Fruit fly (Drosophila melanogaster) whole organism, prepupa: ENCODE data around the gene Ten-m.

ENCODE experiments used
- CG10631 ChIP-seq: fragments of 200-800 bp; sonication (Bioruptor generic); optimal IDR thresholded peaks from 2 replicates; lab custom pipeline; 2016; ENCODE audit warnings: missing biosample characterization, missing genetic modification characterization
- CG10669 ChIP-seq: fragments of 200-800 bp; sonication (Bioruptor generic); optimal IDR thresholded peaks from 3 replicates; lab custom pipeline; 2018; ENCODE audit warnings: missing biosample characterization, mild to moderate bottlenecking, missing genetic modification characterization, moderate library complexity
- CG11762 ChIP-seq: fragments of 200-800 bp; sonication (Bioruptor generic); optimal IDR thresholded peaks from 3 replicates; lab custom pipeline; 2016; ENCODE audit warnings: missing biosample characterization, missing genetic modification characterization; ENCODE audit not compliant: insufficient read depth
- CG11902 ChIP-seq: fragments of 200-800 bp; sonication (Bioruptor generic); optimal IDR thresholded peaks from 3 replicates; lab custom pipeline; 2016; ENCODE audit warnings: missing biosample characterization, missing genetic modification characterization
- CG1621 ChIP-seq: fragments of 200-800 bp; sonication (Bioruptor generic); optimal IDR thresholded peaks from 3 replicates; lab custom pipeline; 2018; ENCODE audit warnings: missing biosample characterization, mild to moderate bottlenecking, missing genetic modification characterization
- CG16779 ChIP-seq: fragments of 200-800 bp; sonication (Bioruptor generic); optimal IDR thresholded peaks from 3 replicates; lab custom pipeline; 2017; ENCODE audit warnings: missing biosample characterization, mild to moderate bottlenecking, missing genetic modification characterization
- CG3032 ChIP-seq: fragments of 200-800 bp; optimal IDR thresholded peaks from 2 replicates; lab custom pipeline; 2019; ENCODE audit warnings: missing biosample characterization, mild to moderate bottlenecking, missing genetic modification characterization, moderate library complexity
- CG31627 ChIP-seq: fragments of 200-800 bp; sonication (Bioruptor generic); optimal IDR thresholded peaks from 3 replicates; lab custom pipeline; 2016; ENCODE audit warnings: missing biosample characterization, missing genetic modification characterization
- CG32006 ChIP-seq: fragments of 200-800 bp; sonication (Bioruptor generic); optimal IDR thresholded peaks from 3 replicates; lab custom pipeline; 2017; ENCODE audit warnings: missing biosample characterization, mild to moderate bottlenecking, missing genetic modification characterization
- CG34406 ChIP-seq: fragments of 200-800 bp; sonication (Bioruptor generic); optimal IDR thresholded peaks from 3 replicates; lab custom pipeline; 2016; ENCODE audit warnings: missing biosample characterization, missing genetic modification characterization
- CG3919 ChIP-seq: fragments of 200-800 bp; sonication (Bioruptor generic); optimal IDR thresholded peaks from 3 replicates; lab custom pipeline; 2016; ENCODE audit warnings: missing biosample characterization, missing genetic modification characterization
- CG4318 ChIP-seq: fragments of 200-800 bp; sonication (Bioruptor generic); optimal IDR thresholded peaks from 3 replicates; lab custom pipeline; 2017; ENCODE audit warnings: missing biosample characterization, mild to moderate bottlenecking, missing genetic modification characterization
- CG6163 ChIP-seq: fragments of 200-800 bp; sonication (Bioruptor generic); IDR thresholded peaks from 3 replicates; pipeline ENCODE4 v1.3.6; 2022; ENCODE audit warnings: missing biosample characterization, missing genetic modification characterization
- CG6792 ChIP-seq: fragments of 200-800 bp; sonication (Bioruptor generic); optimal IDR thresholded peaks from 3 replicates; lab custom pipeline; 2016; ENCODE audit warnings: missing biosample characterization, missing genetic modification characterization
- CG6854 ChIP-seq: fragments of 200-800 bp; sonication (Bioruptor generic); optimal IDR thresholded peaks from 2 replicates; lab custom pipeline; 2017; ENCODE audit warnings: missing biosample characterization, mild to moderate bottlenecking, missing genetic modification characterization
- CG7368 ChIP-seq: fragments of 200-800 bp; sonication (Bioruptor generic); optimal IDR thresholded peaks from 3 replicates; lab custom pipeline; 2016; ENCODE audit warnings: missing biosample characterization, missing genetic modification characterization
- CG8319 ChIP-seq: fragments of 200-800 bp; sonication (Bioruptor generic); optimal IDR thresholded peaks from 3 replicates; lab custom pipeline; 2016; ENCODE audit warnings: missing biosample characterization, missing genetic modification characterization
- CG9139 ChIP-seq: fragments of 200-800 bp; sonication (Bioruptor generic); optimal IDR thresholded peaks from 3 replicates; lab custom pipeline; 2017; ENCODE audit warnings: missing biosample characterization, mild to moderate bottlenecking, missing genetic modification characterization
- Eip75B ChIP-seq: fragments of 200-800 bp; sonication (Bioruptor generic); optimal IDR thresholded peaks from 3 replicates; lab custom pipeline; 2016; ENCODE audit warnings: missing biosample characterization, missing genetic modification characterization
- Eip78C ChIP-seq: fragments of 200-800 bp; sonication (Bioruptor generic); peaks from one replicate; lab custom pipeline; 2016; ENCODE audit warnings: missing biosample characterization, missing genetic modification characterization
- Ets96B ChIP-seq: fragments of 200-800 bp; optimal IDR thresholded peaks from 2 replicates; lab custom pipeline; 2019; ENCODE audit warnings: missing biosample characterization, mild to moderate bottlenecking, missing genetic modification characterization, moderate library complexity
- Hr39 ChIP-seq: fragments of 200-800 bp; sonication (Bioruptor generic); optimal IDR thresholded peaks from 2 replicates; lab custom pipeline; 2016; ENCODE audit warnings: missing biosample characterization, missing genetic modification characterization
- Hr4 ChIP-seq: fragments of 200-800 bp; sonication (Bioruptor generic); optimal IDR thresholded peaks from 3 replicates; lab custom pipeline; 2016; ENCODE audit warnings: missing biosample characterization, missing genetic modification characterization
- Lpt ChIP-seq: fragments of 200-800 bp; sonication (Bioruptor generic); optimal IDR thresholded peaks from 3 replicates; lab custom pipeline; 2016; ENCODE audit warnings: missing biosample characterization, missing genetic modification characterization
- Met ChIP-seq: fragments of 200-800 bp; sonication (Bioruptor generic); optimal IDR thresholded peaks from 3 replicates; lab custom pipeline; 2016; ENCODE audit warnings: missing biosample characterization, missing genetic modification characterization
- Sox102F ChIP-seq: fragments of 200-800 bp; sonication (Bioruptor generic); optimal IDR thresholded peaks from 2 replicates; lab custom pipeline; 2016; ENCODE audit warnings: missing biosample characterization, mild to moderate bottlenecking, missing genetic modification characterization
- Sox14 ChIP-seq: fragments of 200-800 bp; sonication (Bioruptor generic); optimal IDR thresholded peaks from 3 replicates; lab custom pipeline; 2016; ENCODE audit warnings: missing biosample characterization, missing genetic modification characterization
- Sox15 ChIP-seq: fragments of 200-800 bp; sonication (Bioruptor generic); optimal IDR thresholded peaks from 3 replicates; lab custom pipeline; 2016; ENCODE audit warnings: missing biosample characterization, missing genetic modification characterization
- achi ChIP-seq: fragments of 200-800 bp; sonication (Bioruptor generic); optimal IDR thresholded peaks from 3 replicates; lab custom pipeline; 2016; ENCODE audit warnings: missing biosample characterization, missing genetic modification characterization
- acj6 ChIP-seq: fragments of 200-800 bp; sonication (Bioruptor generic); optimal IDR thresholded peaks from 3 replicates; lab custom pipeline; 2016; ENCODE audit warnings: missing biosample characterization, missing genetic modification characterization
- cyc ChIP-seq: fragments of 200-800 bp; sonication (Bioruptor generic); optimal IDR thresholded peaks from 3 replicates; lab custom pipeline; 2016; ENCODE audit warnings: missing biosample characterization, missing genetic modification characterization
- dac ChIP-seq: fragments of 200-800 bp; sonication (Bioruptor generic); optimal IDR thresholded peaks from 2 replicates; lab custom pipeline; 2017; ENCODE audit warnings: missing biosample characterization, mild to moderate bottlenecking, missing genetic modification characterization
- eg ChIP-seq: fragments of 200-800 bp; sonication (Bioruptor generic); IDR thresholded peaks from 3 replicates; pipeline ENCODE4 v1.3.6; 2022; ENCODE audit warnings: missing biosample characterization, missing genetic modification characterization
- esn ChIP-seq: fragments of 200-800 bp; sonication (Bioruptor generic); optimal IDR thresholded peaks from 2 replicates; lab custom pipeline; 2016; ENCODE audit warnings: missing biosample characterization, mild to moderate bottlenecking, missing genetic modification characterization, moderate library complexity
- fd59A ChIP-seq: fragments of 200-800 bp; sonication (Bioruptor generic); optimal IDR thresholded peaks from 2 replicates; lab custom pipeline; 2017; ENCODE audit warnings: missing biosample characterization, mild to moderate bottlenecking, missing genetic modification characterization, missing genetic modification reagents
- fd85E ChIP-seq: fragments of 200-800 bp; sonication (Bioruptor generic); optimal IDR thresholded peaks from 3 replicates; lab custom pipeline; 2016; ENCODE audit warnings: missing biosample characterization, missing genetic modification characterization
- fkh ChIP-seq: fragments of 200-800 bp; sonication (Bioruptor generic); optimal IDR thresholded peaks from 3 replicates; lab custom pipeline; 2017; ENCODE audit warnings: missing biosample characterization, mild to moderate bottlenecking, missing genetic modification characterization, moderate library complexity
- lz ChIP-seq: fragments of 200-800 bp; sonication (Bioruptor generic); optimal IDR thresholded peaks from 3 replicates; lab custom pipeline; 2016; ENCODE audit warnings: missing biosample characterization, missing genetic modification characterization
- pdm3 ChIP-seq: fragments of 200-800 bp; sonication (Bioruptor generic); optimal IDR thresholded peaks from 3 replicates; lab custom pipeline; 2016; ENCODE audit warnings: missing biosample characterization, missing genetic modification characterization
- salr ChIP-seq, 2 experiments: fragments of 200-800 bp; sonication (Bioruptor generic); optimal IDR thresholded peaks; 3 replicates each; lab custom pipeline; 2016 to 2018; ENCODE audit warnings: missing biosample characterization in 2 of 2, missing genetic modification characterization in 2 of 2, mild to moderate bottlenecking in 1 of 2
- ss ChIP-seq, 2 experiments: fragments of 200-800 bp; sonication (Bioruptor generic); optimal IDR thresholded peaks; 2 replicates in 1 of 2; 3 replicates in 1 of 2; lab custom pipeline; 2017 to 2018; ENCODE audit warnings: mild to moderate bottlenecking in 2 of 2, missing biosample characterization in 2 of 2, missing genetic modification characterization in 2 of 2, moderate library complexity in 1 of 2
- svp ChIP-seq: fragments of 200-800 bp; sonication (Bioruptor generic); peaks from one replicate; lab custom pipeline; 2016; ENCODE audit warnings: missing biosample characterization, missing genetic modification characterization
- vri ChIP-seq: fragments of 200-800 bp; sonication (Bioruptor generic); optimal IDR thresholded peaks from 3 replicates; lab custom pipeline; 2016; ENCODE audit warnings: missing biosample characterization, mild to moderate bottlenecking, missing genetic modification characterization

The Ten-m gene

dm6 chr3L:22405366-22405765, 2.3 kb downstream of the Ten-m start:
- TF ChIP-seq Hr39 (GFP tag; lab: Kevin White, UChicago) (no peak), CG11762 (GFP tag; lab: Kevin White, UChicago) (no peak), acj6 (no peak), Sox14 (GFP tag; lab: Kevin White, UChicago) (no peak), Lpt (GFP tag; lab: Kevin White, UChicago) (no peak), esn (GFP tag; lab: Kevin White, UChicago) (no peak), salr (GFP tag; optimal IDR thresholded peaks at IDR 0.05; lab: Kevin White, UChicago) (no peak), CG9139 (GFP tag; lab: Kevin White, UChicago) (no peak), CG6792 (no peak), CG3032 (tag; lab: Kevin White, UChicago) (no peak), CG31627 (GFP tag; lab: Kevin White, UChicago) (no peak), CG6854 (GFP tag; lab: Kevin White, UChicago) (no peak), eg (GFP tag; lab: Robert Waterston, UW) (no peak), dac (GFP tag; lab: Kevin White, UChicago) (no peak), Sox102F (GFP tag; lab: Kevin White, UChicago) (no peak), CG4318 (GFP tag; lab: Kevin White, UChicago) (no peak)

dm6 chr3L:22404126-22404525, 3.5 kb downstream of the Ten-m start:
- no peak for TF ChIP-seq lz (GFP tag; lab: Kevin White, UChicago)
- no peak for TF ChIP-seq pdm3
- no peak for TF ChIP-seq CG7368
- no peak for TF ChIP-seq CG34406
- no peak for TF ChIP-seq CG10631 (GFP tag; lab: Kevin White, UChicago)
- TF ChIP-seq CG9139 (GFP tag; lab: Kevin White, UChicago): no peak
- TF ChIP-seq CG3919: no peak
- no peak for TF ChIP-seq Lpt (GFP tag; lab: Kevin White, UChicago)
- no peak for TF ChIP-seq achi
- no peak for TF ChIP-seq Hr4 (GFP tag; lab: Kevin White, UChicago)

DNA sequence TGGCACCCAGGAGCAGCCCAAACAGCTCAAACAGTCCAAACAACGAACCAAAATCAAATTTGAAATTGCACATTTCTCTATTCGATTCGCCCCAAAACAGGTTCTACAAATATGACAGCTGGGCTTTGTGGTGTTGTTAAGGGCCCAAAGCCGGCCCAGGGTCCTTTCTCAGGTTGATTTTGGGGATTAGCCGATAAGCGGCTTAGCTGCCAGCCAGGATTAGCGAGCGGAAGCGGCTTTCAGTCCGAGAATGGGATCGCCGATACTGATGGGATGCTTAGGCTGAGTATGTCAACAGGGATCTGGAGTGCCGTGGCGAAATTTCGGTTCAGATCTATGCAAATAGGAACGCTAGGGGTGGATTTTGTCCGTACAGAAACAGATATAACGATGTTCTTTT, 4.0 kb downstream of the Ten-m start:
- TF ChIP-seq CG32006 (GFP tag; lab: Kevin White, UChicago): no peak
- no peak for TF ChIP-seq CG16779 (tag; lab: Kevin White, UChicago)
- TF ChIP-seq esn (GFP tag; lab: Kevin White, UChicago): no peak
- TF ChIP-seq CG31627 (GFP tag; lab: Kevin White, UChicago): no peak
- no peak for TF ChIP-seq CG1621 (tag; lab: Kevin White, UChicago)
- no peak for TF ChIP-seq Eip75B (GFP tag; lab: Kevin White, UChicago)
- TF ChIP-seq CG11902 (GFP tag; lab: Kevin White, UChicago): no peak
- TF ChIP-seq Eip78C (GFP tag; lab: Kevin White, UChicago): no peak
- no peak for TF ChIP-seq lz (GFP tag; lab: Kevin White, UChicago)
- TF ChIP-seq svp (GFP tag; lab: Kevin White, UChicago): no peak
- no peak for TF ChIP-seq CG6792
- no peak for TF ChIP-seq eg (GFP tag; lab: Robert Waterston, UW)
- no peak for TF ChIP-seq CG3919

dm6 chr3L:22402822-22403318, 4.8 kb downstream of the Ten-m start:
- no peak for TF ChIP-seq CG34406
- 0 out of 3 replicates have a peak, but pooled peaks have one; percentile 37 for TF ChIP-seq CG6163 (GFP tag; lab: Robert Waterston, UW)
- TF ChIP-seq svp (GFP tag; lab: Kevin White, UChicago): peak; percentile 71

DNA sequence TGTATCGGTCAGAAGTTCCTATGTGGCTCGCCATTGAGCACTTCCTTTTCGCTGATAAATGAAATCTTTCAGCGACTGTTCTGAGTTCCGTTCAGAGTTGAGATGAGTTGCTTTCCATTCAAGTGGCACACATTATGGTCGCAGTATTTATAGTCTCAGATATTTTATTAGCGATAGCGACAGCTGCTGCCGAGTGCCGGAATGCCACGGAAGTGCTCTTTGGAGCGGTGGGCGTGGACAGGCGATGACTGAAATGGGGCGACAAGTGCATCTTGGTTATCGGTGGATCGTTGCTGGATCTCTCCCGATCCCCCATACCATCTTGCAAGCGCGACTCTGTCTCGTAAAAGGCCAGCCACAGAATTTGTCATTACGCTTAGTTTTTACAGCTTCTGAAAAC, 6.1 kb downstream of the Ten-m start:
- no peak for TF ChIP-seq fd59A (GFP tag; lab: Kevin White, UChicago)
- no peak for TF ChIP-seq vri (GFP tag; lab: Kevin White, UChicago)
- TF ChIP-seq Sox102F (GFP tag; lab: Kevin White, UChicago): no peak
- peak; percentile 77 for TF ChIP-seq CG10669 (GFP tag; lab: Kevin White, UChicago)
- TF ChIP-seq cyc (GFP tag; lab: Kevin White, UChicago): no peak
- TF ChIP-seq Sox15: no peak
- TF ChIP-seq Ets96B: no peak
- no peak for TF ChIP-seq esn (GFP tag; lab: Kevin White, UChicago)
- 0 out of 3 replicates have a peak, but pooled peaks have one; percentile 8 for TF ChIP-seq eg (GFP tag; lab: Robert Waterston, UW)
- no peak for TF ChIP-seq fkh (GFP tag; lab: Kevin White, UChicago)
- TF ChIP-seq Sox14 (GFP tag; lab: Kevin White, UChicago): no peak
- TF ChIP-seq fd85E (GFP tag; lab: Kevin White, UChicago): no peak
- TF ChIP-seq Met (GFP tag; lab: Kevin White, UChicago): no peak
- TF ChIP-seq CG8319: no peak
- no peak for TF ChIP-seq CG3919
- TF ChIP-seq CG31627 (GFP tag; lab: Kevin White, UChicago): no peak
- TF ChIP-seq ss (GFP tag; optimal IDR thresholded peaks at IDR 0.05; lab: Kevin White, UChicago): peak; percentile 25 to 67
- no peak for TF ChIP-seq acj6
- no peak for TF ChIP-seq Lpt (GFP tag; lab: Kevin White, UChicago)
